Worm (Caenorhabditis elegans) whole organism, L2 larva: Measurements from ENCODE around the gene fbxa-78.

Experiments
- ama-1 ChIP-seq: fragments of 150-350 bp; optimal IDR thresholded peaks from 2 replicates; lab custom pipeline; 2018; ENCODE audit warnings: inconsistent platforms
- crh-2 ChIP-seq: sonication (generic microtip); optimal IDR thresholded peaks from 2 replicates; lab custom pipeline; 2017; ENCODE audit warnings: missing biosample characterization, missing genetic modification characterization
- elt-3 ChIP-seq: sonication (generic microtip); optimal IDR thresholded peaks from 2 replicates; lab custom pipeline; 2017; ENCODE audit warnings: missing biosample characterization, missing genetic modification characterization
- fos-1 ChIP-seq: fragments of 150-350 bp; optimal IDR thresholded peaks from 2 replicates; lab custom pipeline; 2014; ENCODE audit warnings: missing biosample characterization, missing genetic modification characterization
- mab-5 ChIP-seq: fragments of 150-350 bp; optimal IDR thresholded peaks from 2 replicates; lab custom pipeline; 2014; ENCODE audit warnings: missing biosample characterization, missing genetic modification characterization
- mdl-1 ChIP-seq, 2 experiments: fragments of 150-350 bp in 1 of 2; sonication (generic microtip) in 1 of 2; optimal IDR thresholded peaks; 2 replicates each; lab custom pipeline; 2017; ENCODE audit warnings: missing biosample characterization in 2 of 2, missing genetic modification characterization in 2 of 2
- nhr-6 ChIP-seq: fragments of 150-350 bp; optimal IDR thresholded peaks from 2 replicates; lab custom pipeline; 2014; ENCODE audit warnings: missing biosample characterization, missing genetic modification characterization
- sma-9 ChIP-seq, 2 experiments: fragments of 150-350 bp in 1 of 2; sonication (generic microtip) in 1 of 2; optimal IDR thresholded peaks; 2 replicates each; lab custom pipeline; 2014 to 2016; ENCODE audit warnings: missing genetic modification characterization in 2 of 2, mild to moderate bottlenecking in 1 of 2, missing biosample characterization in 1 of 2, missing compliant biosample characterization in 1 of 2, missing genetic modification reagents in 1 of 2, moderate library complexity in 1 of 2
- snpc-4 ChIP-seq: fragments of 150-350 bp; optimal IDR thresholded peaks from 2 replicates; lab custom pipeline; 2014; ENCODE audit warnings: missing biosample characterization, missing genetic modification characterization

- TF ChIP-seq crh-2 (tag; lab: Kevin White, UChicago), result no peak
- no peak for TF ChIP-seq fos-1 (tag; lab: Kevin White, UChicago)
- no peak for TF ChIP-seq mab-5
- no peak for TF ChIP-seq ama-1 (lab: Kevin White, UChicago)
- no peak for TF ChIP-seq sma-9 (GFP tag; optimal IDR thresholded peaks at IDR 0.05; lab: Kevin White, UChicago)
- TF ChIP-seq sma-9 (tag; optimal IDR thresholded peaks at IDR 0.05; lab: Kevin White, UChicago), result no peak
- TF ChIP-seq mdl-1 (tag; optimal IDR thresholded peaks at IDR 0.05; lab: Kevin White, UChicago), result no peak
- TF ChIP-seq nhr-6 (tag; lab: Kevin White, UChicago), result no peak
- no peak for TF ChIP-seq elt-3 (tag; lab: Kevin White, UChicago)
- no peak for TF ChIP-seq snpc-4 (tag; lab: Kevin White, UChicago)
These were observed 30.3 kb upstream of the fbxa-78 start, which contains the start of gene fbxa-50 for ce11 chrIII:1288473-1289056.
